Worm (Caenorhabditis elegans): ENCODE measurements around the gene C28H8.5.
A peak's percentile ranks its signal among the peaks of the same experiment; 100 is the strongest.

Gene C28H8.5

ce11 chrIII:5921067-5921678, 37.1 kb downstream of the C28H8.5 start:
- peak; percentile 66 for TF ChIP-seq blmp-1 (tag; optimal IDR thresholded peaks at IDR 0.05; ENCODE audit: insufficient read depth)
- peak; percentile 25 for TF ChIP-seq fos-1 (tag; optimal IDR thresholded peaks at IDR 0.05)
- no peak for TF ChIP-seq lin-13 (GFP tag; optimal IDR thresholded peaks at IDR 0.05)
- TF ChIP-seq sma-9 (GFP tag; optimal IDR thresholded peaks at IDR 0.05): peak; percentile 84
- no peak for TF ChIP-seq sma-9 (tag; optimal IDR thresholded peaks at IDR 0.05)
- TF ChIP-seq nhr-129 (tag; optimal IDR thresholded peaks at IDR 0.05): peak; percentile 21
- peak; percentile 72 for TF ChIP-seq sma-3 (GFP tag; optimal IDR thresholded peaks at IDR 0.05)
- no peak for TF ChIP-seq ceh-82 (tag; optimal IDR thresholded peaks at IDR 0.05)
- TF ChIP-seq gmeb-1 (tag; optimal IDR thresholded peaks at IDR 0.05): peak; percentile 41
- no peak for TF ChIP-seq F13H6.1 (tag; optimal IDR thresholded peaks at IDR 0.05)
- TF ChIP-seq lsy-2 (tag; optimal IDR thresholded peaks at IDR 0.05): peak in 1 of 2 experiments; percentile 33
- peak; percentile 38 for TF ChIP-seq crh-2 (tag; optimal IDR thresholded peaks at IDR 0.05)
- peak in 1 of 2 experiments; percentile 45 for TF ChIP-seq mdl-1 (tag; optimal IDR thresholded peaks at IDR 0.05)
- TF ChIP-seq nhr-10 (tag; optimal IDR thresholded peaks at IDR 0.05): no peak
- TF ChIP-seq nhr-21 (tag; optimal IDR thresholded peaks at IDR 0.05): peak; percentile 92
- peak; percentile 71 for TF ChIP-seq nhr-25 (tag; optimal IDR thresholded peaks at IDR 0.05)

DNA sequence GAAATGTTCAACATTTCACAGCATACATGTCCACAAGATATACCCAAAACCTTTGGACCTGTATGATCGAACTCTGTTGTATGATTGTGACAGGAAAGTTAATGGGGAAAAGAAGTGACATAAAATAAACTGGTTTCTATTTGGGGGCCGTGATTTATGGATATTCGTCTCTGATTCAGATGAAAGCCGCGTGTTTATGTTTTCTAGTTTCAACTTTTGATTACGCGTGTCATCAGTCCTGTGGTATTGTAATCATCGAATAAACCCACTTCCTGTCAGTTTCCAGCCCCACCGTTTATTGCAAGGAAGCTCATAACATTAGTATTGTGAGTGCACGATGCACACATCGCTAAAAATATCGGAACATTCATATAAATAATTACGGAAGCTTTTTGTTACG, 38.1 kb downstream of the C28H8.5 start:
- peak; percentile 49 for TF ChIP-seq nhr-21 (tag; optimal IDR thresholded peaks at IDR 0.05)
- peak; percentile 6 for TF ChIP-seq egl-27 (tag; optimal IDR thresholded peaks at IDR 0.05)
- TF ChIP-seq peb-1 (tag; optimal IDR thresholded peaks at IDR 0.05): no peak
- TF ChIP-seq nhr-25 (tag; optimal IDR thresholded peaks at IDR 0.05): peak; percentile 83
- peak; percentile 3 for TF ChIP-seq nhr-129 (tag; optimal IDR thresholded peaks at IDR 0.05)
- no peak for TF ChIP-seq zag-1 (tag; optimal IDR thresholded peaks at IDR 0.05)
- peak; percentile 59 for TF ChIP-seq sma-3 (GFP tag; optimal IDR thresholded peaks at IDR 0.05)
- TF ChIP-seq lin-11 (tag; optimal IDR thresholded peaks at IDR 0.05): no peak
- TF ChIP-seq alr-1 (tag; optimal IDR thresholded peaks at IDR 0.05): no peak
- TF ChIP-seq crh-2 (tag; optimal IDR thresholded peaks at IDR 0.05): peak; percentile 25
- no peak for TF ChIP-seq lin-39 (tag; optimal IDR thresholded peaks at IDR 0.05)
- peak; percentile 33 for TF ChIP-seq blmp-1 (tag; optimal IDR thresholded peaks at IDR 0.05; ENCODE audit: insufficient read depth)
- TF ChIP-seq ztf-1 (GFP tag; conservative IDR thresholded peaks at IDR 0.05): no peak
- TF ChIP-seq fos-1 (tag; optimal IDR thresholded peaks at IDR 0.05): no peak
- no peak for TF ChIP-seq unc-62 (GFP tag; optimal IDR thresholded peaks at IDR 0.05)
- TF ChIP-seq sma-9 (GFP tag; optimal IDR thresholded peaks at IDR 0.05): peak; percentile 73
- no peak for TF ChIP-seq sma-9 (tag; optimal IDR thresholded peaks at IDR 0.05)
- no peak for TF ChIP-seq mbf-1 (tag; optimal IDR thresholded peaks at IDR 0.05)
- TF ChIP-seq unc-39 (tag; optimal IDR thresholded peaks at IDR 0.05): no peak
- TF ChIP-seq skn-1 (tag; optimal IDR thresholded peaks at IDR 0.05): no peak
- TF ChIP-seq ceh-16 (tag; optimal IDR thresholded peaks at IDR 0.05): no peak
- TF ChIP-seq gmeb-1 (tag; optimal IDR thresholded peaks at IDR 0.05): peak; percentile 25
- TF ChIP-seq ZK546.5 (tag; optimal IDR thresholded peaks at IDR 0.05): no peak

DNA sequence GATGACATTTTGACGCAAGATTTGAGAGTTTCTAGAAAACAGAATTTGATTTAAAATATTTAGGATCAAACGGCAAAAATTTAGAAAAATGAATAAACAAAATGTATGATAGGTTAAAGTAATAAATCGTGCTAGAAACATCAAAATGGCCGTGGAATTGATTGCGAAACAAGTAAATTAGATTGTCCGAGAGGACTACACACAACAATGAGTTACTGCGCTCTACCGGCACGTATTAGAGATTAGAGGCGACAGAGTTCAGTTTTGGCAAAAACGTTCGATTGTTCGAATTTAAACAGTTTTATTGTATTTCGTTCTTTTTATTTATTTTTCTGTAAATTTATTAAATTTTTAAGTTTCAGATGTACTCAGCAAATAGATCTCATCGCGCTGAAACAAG, 41.6 kb downstream of the C28H8.5 start, which contains the start of the genes dnc-2 and bcl-7:
Gene dnc-2 (minus strand): TSS at position 33 of the 400 bp plus-strand sequence.
Gene bcl-7 (plus strand): TSS at position 363 of the 400 bp plus-strand sequence.
- no peak for TF ChIP-seq egl-27 (tag; optimal IDR thresholded peaks at IDR 0.05)
- TF ChIP-seq snpc-4 (tag; optimal IDR thresholded peaks at IDR 0.05): peak; percentile 32
- TF ChIP-seq fos-1 (tag; optimal IDR thresholded peaks at IDR 0.05): peak; percentile 27
- TF ChIP-seq nhr-237 (tag; optimal IDR thresholded peaks at IDR 0.05): no peak
- peak; percentile 26 for TF ChIP-seq F13H6.1 (tag; optimal IDR thresholded peaks at IDR 0.05)
- no peak for TF ChIP-seq mab-5 (tag; optimal IDR thresholded peaks at IDR 0.05)
- peak; percentile 36 for TF ChIP-seq nhr-129 (tag; optimal IDR thresholded peaks at IDR 0.05)
- peak; percentile 38 for TF ChIP-seq nhr-21 (tag; optimal IDR thresholded peaks at IDR 0.05)
- TF ChIP-seq nhr-12 (tag; optimal IDR thresholded peaks at IDR 0.05): no peak
- no peak for TF ChIP-seq elt-1 (tag; optimal IDR thresholded peaks at IDR 0.05)
- TF ChIP-seq sma-3 (GFP tag; optimal IDR thresholded peaks at IDR 0.05): peak; percentile 39
- no peak for TF ChIP-seq mdl-1 (tag; optimal IDR thresholded peaks at IDR 0.05)
- TF ChIP-seq gmeb-1 (tag; optimal IDR thresholded peaks at IDR 0.05): peak; percentile 47
- peak; percentile 60 for TF ChIP-seq nhr-25 (tag; optimal IDR thresholded peaks at IDR 0.05)
- TF ChIP-seq alr-1 (tag; optimal IDR thresholded peaks at IDR 0.05): no peak
- peak; percentile 58 for TF ChIP-seq sma-9 (GFP tag; optimal IDR thresholded peaks at IDR 0.05)
- no peak for TF ChIP-seq sma-9 (tag; optimal IDR thresholded peaks at IDR 0.05)
- TF ChIP-seq lin-39 (tag; optimal IDR thresholded peaks at IDR 0.05): no peak
- TF ChIP-seq C34F6.9 (tag; optimal IDR thresholded peaks at IDR 0.05): peak; percentile 85
- peak; percentile 84 for TF ChIP-seq unc-55 (GFP tag; optimal IDR thresholded peaks at IDR 0.05)
- TF ChIP-seq sem-4 (tag; optimal IDR thresholded peaks at IDR 0.05): no peak
- no peak for TF ChIP-seq ceh-16 (tag; optimal IDR thresholded peaks at IDR 0.05)
- no peak for TF ChIP-seq ztf-1 (GFP tag; conservative IDR thresholded peaks at IDR 0.05)
- TF ChIP-seq lsy-2 (tag; optimal IDR thresholded peaks at IDR 0.05): peak; percentile 30 to 79
- TF ChIP-seq crh-2 (tag; optimal IDR thresholded peaks at IDR 0.05): peak; percentile 54
- peak; percentile 41 for TF ChIP-seq lin-13 (GFP tag; optimal IDR thresholded peaks at IDR 0.05)
- no peak for TF ChIP-seq unc-62 (GFP tag; optimal IDR thresholded peaks at IDR 0.05)
- peak; percentile 17 for TF ChIP-seq lin-11 (tag; optimal IDR thresholded peaks at IDR 0.05)
- no peak for TF ChIP-seq peb-1 (tag; optimal IDR thresholded peaks at IDR 0.05)
